Worm (Caenorhabditis elegans) whole organism, early embryonic: ENCODE results near the gene F44E5.1.
A peak's percentile ranks its signal among the peaks of the same experiment; 100 is the strongest.

ENCODE experiments used
- B0310.2 ChIP-seq: sonication (generic microtip); optimal IDR thresholded peaks from 2 replicates; lab custom pipeline; 2016; ENCODE audit warnings: mild to moderate bottlenecking, missing genetic modification characterization, missing compliant biosample characterization
- F13C5.2 ChIP-seq: sonication (generic microtip); optimal IDR thresholded peaks from 2 replicates; lab custom pipeline; 2017; ENCODE audit warnings: mild to moderate bottlenecking, missing genetic modification characterization, inconsistent platforms, missing compliant biosample characterization
- aly-1 ChIP-seq: sonication (generic microtip); optimal IDR thresholded peaks from 2 replicates; lab custom pipeline; 2016; ENCODE audit warnings: missing genetic modification characterization, missing compliant biosample characterization
- ama-1 ChIP-seq: fragments of 150-350 bp; optimal IDR thresholded peaks from 2 replicates; lab custom pipeline; 2014
- ceh-13 ChIP-seq: fragments of 200-800 bp; sonication (Bioruptor generic); optimal IDR thresholded peaks from 2 replicates; lab custom pipeline; 2018; ENCODE audit warnings: mild to moderate bottlenecking, missing genetic modification characterization, missing compliant biosample characterization
- ceh-36 ChIP-seq: sonication (generic microtip); optimal IDR thresholded peaks from 2 replicates; lab custom pipeline; 2016; ENCODE audit warnings: missing genetic modification characterization, inconsistent platforms, missing compliant biosample characterization
- ets-7 ChIP-seq: sonication (generic microtip); optimal IDR thresholded peaks from 2 replicates; lab custom pipeline; 2016; ENCODE audit warnings: missing genotype, missing genetic modification characterization, missing compliant biosample characterization
- flt-1 ChIP-seq: fragments of 200-800 bp; sonication (Bioruptor generic); IDR thresholded peaks from 2 replicates; pipeline ENCODE4 v1.3.6; 2022; ENCODE audit warnings: missing genetic modification characterization, missing compliant biosample characterization
- hmbx-1 ChIP-seq: sonication (generic microtip); optimal IDR thresholded peaks from 2 replicates; lab custom pipeline; 2016; ENCODE audit warnings: mild to moderate bottlenecking, missing genetic modification characterization, missing compliant biosample characterization
- hmg-4 ChIP-seq: fragments of 200-800 bp; sonication (Bioruptor generic); optimal IDR thresholded peaks from 2 replicates; lab custom pipeline; 2018; ENCODE audit warnings: mild to moderate bottlenecking, missing genetic modification characterization, missing compliant biosample characterization
- hnd-1 ChIP-seq: sonication (generic microtip); optimal IDR thresholded peaks from 2 replicates; lab custom pipeline; 2016; ENCODE audit warnings: missing genetic modification characterization, missing compliant biosample characterization
- pes-1 ChIP-seq: fragments of 200-800 bp; sonication (Bioruptor generic); IDR thresholded peaks from 2 replicates; pipeline ENCODE4 v1.3.6; 2022; ENCODE audit warnings: missing genetic modification reagents, missing genetic modification characterization, missing compliant biosample characterization
- scrt-1 ChIP-seq: fragments of 200-800 bp; sonication (Bioruptor generic); IDR thresholded peaks from 2 replicates; pipeline ENCODE4 v1.3.6; 2022; ENCODE audit warnings: missing genetic modification characterization, missing compliant biosample characterization
- sea-1 ChIP-seq: fragments of 200-800 bp; sonication (Bioruptor generic); conservative IDR thresholded peaks from 2 replicates; pipeline ENCODE4 v1.3.6; 2022; ENCODE audit warnings: missing genetic modification characterization, missing compliant biosample characterization
- tbx-11 ChIP-seq: fragments of 200-800 bp; sonication (Bioruptor generic); IDR thresholded peaks from 2 replicates; pipeline ENCODE4 v1.3.6; 2022; ENCODE audit warnings: missing genetic modification characterization, missing compliant biosample characterization
- tbx-37 ChIP-seq: fragments of 200-800 bp; sonication (Bioruptor generic); conservative IDR thresholded peaks from 2 replicates; pipeline ENCODE4 v1.3.6; 2022; ENCODE audit warnings: missing genetic modification reagents, missing genetic modification characterization, missing compliant biosample characterization
- tra-4 ChIP-seq: sonication (generic microtip); optimal IDR thresholded peaks from 2 replicates; lab custom pipeline; 2017; ENCODE audit warnings: missing genetic modification characterization, missing compliant biosample characterization

The F44E5.1 gene

ce11 chrII:11765506-11766152, 8.7 kb downstream of the F44E5.1 start:
- TF ChIP-seq ceh-13 (GFP tag; lab: Kevin White, UChicago) (no peak), tbx-11 (GFP tag; lab: Robert Waterston, UW) (no peak), hmg-4 (no peak), tra-4 (tag; lab: Kevin White, UChicago) (no peak), flt-1 (GFP tag; lab: Robert Waterston, UW) (no peak), ceh-36 (tag; lab: Kevin White, UChicago) (no peak), ama-1 (lab: Kevin White, UChicago) (no peak), pes-1 (no peak), hmbx-1 (no peak), hnd-1 (tag; lab: Kevin White, UChicago) (no peak), B0310.2 (tag; lab: Kevin White, UChicago) (no peak), F13C5.2 (tag; lab: Kevin White, UChicago) (no peak)

ce11 chrII:11761806-11762512, 12.4 kb downstream of the F44E5.1 start:
- TF ChIP-seq sea-1 (GFP tag; lab: Robert Waterston, UW) (0 out of 2 replicates have a peak, but pooled peaks have one; percentile 65), scrt-1 (no peak)

DNA sequence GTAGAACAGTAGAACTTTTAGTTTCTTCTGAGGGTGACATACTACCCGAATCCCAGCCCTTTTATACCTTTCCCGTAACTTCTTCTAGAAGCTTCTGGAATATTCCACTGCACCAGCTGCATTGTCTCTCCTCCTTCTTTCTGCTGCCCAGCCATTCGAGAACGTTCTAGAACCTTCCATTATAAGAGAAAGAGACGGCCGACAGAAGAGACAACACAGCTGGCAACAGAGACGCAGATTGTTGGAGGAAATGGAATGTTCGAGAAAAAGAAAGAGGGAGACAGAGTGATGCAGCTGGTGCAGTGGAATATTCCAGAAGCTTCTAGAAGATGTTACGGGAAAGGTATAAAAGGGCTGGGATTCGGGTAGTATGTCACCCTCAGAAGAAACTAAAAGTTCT, 15.1 kb downstream of the F44E5.1 start, which contains the start of the genes F44E5.4 and F44E5.5:
F44E5.4 (minus strand) TSS at position 35 of the 400 bp plus-strand sequence.
F44E5.5 (plus strand) TSS at position 386 of the 400 bp plus-strand sequence.
- TF ChIP-seq hmg-4 (peak; percentile 34), tra-4 (tag; lab: Kevin White, UChicago) (peak; percentile 47), tbx-11 (GFP tag; lab: Robert Waterston, UW) (peak; percentile 80), scrt-1 (peak; percentile 81), sea-1 (GFP tag; lab: Robert Waterston, UW) (peak; percentile 87), ceh-36 (tag; lab: Kevin White, UChicago) (peak; percentile 42), tbx-37 (peak; percentile 71), hnd-1 (tag; lab: Kevin White, UChicago) (peak; percentile 60), pes-1 (peak; percentile 84), F13C5.2 (tag; lab: Kevin White, UChicago) (peak; percentile 68), B0310.2 (tag; lab: Kevin White, UChicago) (peak; percentile 76), flt-1 (GFP tag; lab: Robert Waterston, UW) (peak; percentile 82; the same call in 1 of the 2 replicates)

DNA sequence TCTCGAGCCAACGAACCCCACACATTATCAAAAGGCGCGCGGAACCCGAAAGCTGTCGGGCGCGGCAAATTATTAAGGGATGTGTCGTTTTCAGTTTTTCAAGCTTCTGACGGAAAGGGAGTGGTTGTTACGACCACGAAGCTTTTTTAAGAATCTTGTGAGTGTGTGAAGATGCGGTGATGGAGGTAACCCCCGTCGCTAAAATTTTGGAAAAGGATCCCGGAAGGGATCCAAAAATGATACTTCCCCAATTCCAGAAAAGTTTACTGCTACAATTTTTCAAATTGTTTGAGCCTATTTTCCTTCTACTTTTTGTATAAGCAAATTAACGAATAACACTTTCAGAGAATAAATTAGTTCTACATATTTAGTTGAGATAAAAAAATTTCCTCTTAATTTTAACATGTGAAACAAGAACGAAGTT, 17.7 kb downstream of the F44E5.1 start:
- TF ChIP-seq B0310.2 (tag; lab: Kevin White, UChicago) = no peak
- TF ChIP-seq tbx-37 = no peak
- TF ChIP-seq ceh-36 (tag; lab: Kevin White, UChicago) = no peak
- TF ChIP-seq F13C5.2 (tag; lab: Kevin White, UChicago) = no peak
- no peak for TF ChIP-seq flt-1 (GFP tag; lab: Robert Waterston, UW)
- TF ChIP-seq ets-7 = no peak
- TF ChIP-seq tbx-11 (GFP tag; lab: Robert Waterston, UW) = no peak
- peak; percentile 2 for TF ChIP-seq hnd-1 (tag; lab: Kevin White, UChicago)
- TF ChIP-seq scrt-1 = no peak
- peak; percentile 46 for TF ChIP-seq ama-1 (lab: Kevin White, UChicago)
- 0 out of 2 replicates have a peak, but pooled peaks have one; percentile 46 for TF ChIP-seq pes-1
- TF ChIP-seq sea-1 (GFP tag; lab: Robert Waterston, UW) = peak; percentile 71; the same call in 1 of the 2 replicates
- TF ChIP-seq ceh-13 (GFP tag; lab: Kevin White, UChicago) = no peak

ce11 chrII:11753186-11753585, 21.2 kb downstream of the F44E5.1 start:
- no peak for TF ChIP-seq ceh-36 (tag; lab: Kevin White, UChicago)

DNA sequence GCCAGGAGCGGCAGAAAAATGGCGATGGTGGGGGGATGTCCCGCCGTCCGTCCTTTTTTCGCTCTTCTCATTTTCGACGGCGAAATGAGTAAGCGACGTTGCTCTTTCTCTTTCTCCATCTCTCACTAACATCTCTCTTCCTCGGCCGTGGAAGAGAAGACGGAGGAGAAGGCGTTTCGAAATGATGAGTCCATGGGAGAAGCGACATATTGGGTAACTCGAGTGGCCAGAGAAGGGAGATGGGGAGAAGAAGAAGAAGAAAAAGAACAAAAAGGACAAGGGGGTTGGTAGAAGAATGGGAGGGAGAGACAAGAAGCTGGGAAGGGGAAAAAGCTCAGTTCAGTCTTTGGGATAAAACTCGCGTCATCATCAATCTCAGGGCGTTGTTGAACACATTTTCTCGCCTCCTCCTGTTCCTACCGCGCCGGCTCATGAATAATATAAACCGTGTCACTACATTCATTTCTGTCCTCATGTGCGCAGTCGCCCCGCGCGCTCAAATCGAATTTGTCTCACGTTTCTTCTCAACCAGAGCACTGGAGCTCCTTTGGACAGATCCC, 22.7 kb downstream of the F44E5.1 start:
- TF ChIP-seq aly-1 (tag; lab: Kevin White, UChicago) (peak; percentile 33), tbx-11 (GFP tag; lab: Robert Waterston, UW) (no peak)

- TF ChIP-seq flt-1 (GFP tag; lab: Robert Waterston, UW) = 0 out of 2 replicates have a peak, but pooled peaks have one; percentile 43
- TF ChIP-seq hnd-1 (tag; lab: Kevin White, UChicago) = no peak
- no peak for TF ChIP-seq tbx-37
- peak; percentile 93 for TF ChIP-seq hmg-4
- 0 out of 2 replicates have a peak, but pooled peaks have one; percentile 53 for TF ChIP-seq tbx-11 (GFP tag; lab: Robert Waterston, UW)
- TF ChIP-seq pes-1 = peak; percentile 40; the same call in 1 of the 2 replicates
- 0 out of 2 replicates have a peak, but pooled peaks have one; percentile 50 for TF ChIP-seq sea-1 (GFP tag; lab: Robert Waterston, UW)
- peak; percentile 32 for TF ChIP-seq B0310.2 (tag; lab: Kevin White, UChicago)
- TF ChIP-seq ets-7 = peak; percentile 35
- peak; percentile 55 for TF ChIP-seq aly-1 (tag; lab: Kevin White, UChicago)
- TF ChIP-seq scrt-1 = 0 out of 2 replicates have a peak, but pooled peaks have one; percentile 51
- no peak for TF ChIP-seq tra-4 (tag; lab: Kevin White, UChicago)
- TF ChIP-seq ama-1 (lab: Kevin White, UChicago) = no peak
- no peak for TF ChIP-seq hmbx-1
- TF ChIP-seq F13C5.2 (tag; lab: Kevin White, UChicago) = peak; percentile 90
- no peak for TF ChIP-seq ceh-36 (tag; lab: Kevin White, UChicago)
- no peak for TF ChIP-seq ceh-13 (GFP tag; lab: Kevin White, UChicago)
Measured at ce11 chrII:11749490-11750172, 24.7 kb downstream of the F44E5.1 start.
